Worm (Caenorhabditis elegans) whole organism, L4 larva: Measurements from ENCODE around the gene him-10.

ENCODE experiments used
- D1046.2 ChIP-seq: fragments of 200-800 bp; sonication (Bioruptor generic); IDR thresholded peaks from 2 replicates; pipeline ENCODE4 v1.3.6; 2022; ENCODE audit warnings: missing genetic modification characterization, missing compliant biosample characterization
- F49E8.2 ChIP-seq: sonication (generic microtip); optimal IDR thresholded peaks from 2 replicates; lab custom pipeline; 2016; ENCODE audit warnings: missing compliant biosample characterization, mild to moderate bottlenecking, missing genetic modification characterization, borderline replicate concordance
- T20F7.1 ChIP-seq: fragments of 200-800 bp; sonication (Bioruptor generic); optimal IDR thresholded peaks from 2 replicates; lab custom pipeline; 2018; ENCODE audit warnings: mild to moderate bottlenecking, missing genetic modification characterization, missing compliant biosample characterization
- Y105C5A.15 ChIP-seq: fragments of 200-800 bp; sonication (Bioruptor generic); IDR thresholded peaks from 2 replicates; pipeline ENCODE4 v1.3.6; 2022; ENCODE audit warnings: missing genetic modification characterization, missing compliant biosample characterization
- Y48G9A.11 ChIP-seq: fragments of 200-800 bp; sonication (Bioruptor generic); IDR thresholded peaks from 2 replicates; pipeline ENCODE4 v1.3.6; 2022; ENCODE audit warnings: missing genetic modification reagents, missing genetic modification characterization, missing compliant biosample characterization
- arid-1 ChIP-seq: fragments of 200-800 bp; sonication (Bioruptor generic); conservative IDR thresholded peaks from 2 replicates; pipeline ENCODE4 v1.3.6; 2022; ENCODE audit warnings: missing genetic modification reagents, missing genetic modification characterization, missing compliant biosample characterization
- ceh-82 ChIP-seq: sonication (generic microtip); optimal IDR thresholded peaks from 2 replicates; lab custom pipeline; 2017; ENCODE audit warnings: missing biosample characterization, missing genetic modification characterization
- ctbp-1 ChIP-seq: fragments of 200-800 bp; sonication (Bioruptor generic); IDR thresholded peaks from 2 replicates; pipeline ENCODE4 v1.3.6; 2022; ENCODE audit warnings: missing genetic modification reagents, missing genetic modification characterization, missing compliant biosample characterization
- daf-12 ChIP-seq: fragments of 150-350 bp; optimal IDR thresholded peaks from 2 replicates; lab custom pipeline; 2014; ENCODE audit warnings: missing biosample characterization, missing genetic modification reagents, missing genetic modification characterization
- daf-16 ChIP-seq, 3 experiments: sonication (generic microtip); optimal IDR thresholded peaks; 2 replicates each; lab custom pipeline; 2016 to 2017; ENCODE audit warnings: missing genetic modification characterization in 3 of 3, missing genetic modification reagents in 3 of 3, mild to moderate bottlenecking in 2 of 3, missing compliant biosample characterization in 2 of 3, missing biosample characterization in 1 of 3, moderate library complexity in 1 of 3
- daf-8 ChIP-seq: fragments of 200-800 bp; sonication (Bioruptor generic); IDR thresholded peaks from 2 replicates; pipeline ENCODE4 v1.3.6; 2022; ENCODE audit warnings: missing genetic modification characterization, missing compliant biosample characterization
- dmd-6 ChIP-seq: fragments of 200-800 bp; sonication (Bioruptor generic); IDR thresholded peaks from 2 replicates; pipeline ENCODE4 v1.3.6; 2022; ENCODE audit warnings: missing genetic modification reagents, missing genetic modification characterization, missing compliant biosample characterization
- dmd-9 ChIP-seq: fragments of 200-800 bp; sonication (Bioruptor generic); IDR thresholded peaks from 2 replicates; pipeline ENCODE4 v1.3.6; 2022; ENCODE audit warnings: missing genetic modification reagents, missing genetic modification characterization, missing compliant biosample characterization
- egl-27 ChIP-seq: sonication (generic microtip); optimal IDR thresholded peaks from 3 replicates; lab custom pipeline; 2017; ENCODE audit warnings: missing biosample characterization, missing genetic modification reagents, missing genetic modification characterization
- egl-43 ChIP-seq: fragments of 200-800 bp; sonication (Bioruptor generic); IDR thresholded peaks from 2 replicates; pipeline ENCODE4 v1.3.6; 2022; ENCODE audit warnings: missing genetic modification reagents, missing genetic modification characterization, missing compliant biosample characterization
- hlh-30 ChIP-seq: sonication (generic microtip); optimal IDR thresholded peaks from 2 replicates; lab custom pipeline; 2017; ENCODE audit warnings: antibody characterized with exemption, mild to moderate bottlenecking, missing genetic modification characterization, missing compliant biosample characterization; ENCODE audit not compliant: insufficient read depth
- hmg-1.1 ChIP-seq: fragments of 200-800 bp; sonication (Bioruptor generic); IDR thresholded peaks from 2 replicates; pipeline ENCODE4 v1.3.6; 2022; ENCODE audit warnings: missing genetic modification reagents, missing genetic modification characterization, missing compliant biosample characterization
- lin-13 ChIP-seq: fragments of 150-350 bp; optimal IDR thresholded peaks from 2 replicates; lab custom pipeline; 2014; ENCODE audit warnings: missing biosample characterization, missing genetic modification reagents, missing genetic modification characterization
- lin-15B ChIP-seq: fragments of 150-350 bp; sonication (generic microtip); optimal IDR thresholded peaks from 3 replicates; lab custom pipeline; 2014; ENCODE audit warnings: missing biosample characterization, missing genetic modification characterization
- lsy-2 ChIP-seq, 2 experiments: fragments of 150-350 bp in 1 of 2; sonication (generic microtip) in 1 of 2; optimal IDR thresholded peaks; 2 replicates each; lab custom pipeline; 2014 to 2017; ENCODE audit warnings: missing biosample characterization in 2 of 2, missing genetic modification characterization in 2 of 2
- madf-5 ChIP-seq, 2 experiments: fragments of 200-800 bp; sonication (Bioruptor generic); IDR thresholded peaks; 2 replicates each; pipeline ENCODE4 v1.3.6; 2022; ENCODE audit warnings: missing compliant biosample characterization in 2 of 2, missing genetic modification characterization in 2 of 2
- madf-9 ChIP-seq: fragments of 200-800 bp; sonication (Bioruptor generic); conservative IDR thresholded peaks from 2 replicates; pipeline ENCODE4 v1.3.6; 2022; ENCODE audit warnings: missing genetic modification reagents, missing genetic modification characterization, missing compliant biosample characterization
- mdt-29 ChIP-seq: fragments of 200-800 bp; sonication (Bioruptor generic); IDR thresholded peaks from 2 replicates; pipeline ENCODE4 v1.3.6; 2022; ENCODE audit warnings: missing genetic modification reagents, missing genetic modification characterization, missing compliant biosample characterization
- mes-2 ChIP-seq: sonication (generic microtip); optimal IDR thresholded peaks from 2 replicates; lab custom pipeline; 2016; ENCODE audit warnings: missing genotype, mild to moderate bottlenecking, missing genetic modification characterization, missing compliant biosample characterization; ENCODE audit not compliant: poor library complexity, severe bottlenecking
- mxl-2 ChIP-seq: fragments of 200-800 bp; sonication (Bioruptor generic); conservative IDR thresholded peaks from 2 replicates; pipeline ENCODE4 v1.3.6; 2022; ENCODE audit warnings: missing genetic modification reagents, missing genetic modification characterization, missing compliant biosample characterization
- mxl-3 ChIP-seq: fragments of 200-800 bp; sonication (Bioruptor generic); optimal IDR thresholded peaks from 2 replicates; lab custom pipeline; 2018; ENCODE audit warnings: mild to moderate bottlenecking, missing genetic modification characterization, missing compliant biosample characterization
- nhr-10 ChIP-seq: fragments of 150-350 bp; optimal IDR thresholded peaks from 2 replicates; lab custom pipeline; 2014; ENCODE audit warnings: missing biosample characterization, missing genetic modification characterization
- nhr-102 ChIP-seq: sonication (generic microtip); optimal IDR thresholded peaks from 2 replicates; lab custom pipeline; 2016; ENCODE audit warnings: mild to moderate bottlenecking, missing genetic modification characterization, moderate library complexity, missing compliant biosample characterization
- nhr-11 ChIP-seq: fragments of 150-350 bp; optimal IDR thresholded peaks from 2 replicates; lab custom pipeline; 2014; ENCODE audit warnings: missing biosample characterization, missing genetic modification characterization
- nhr-41 ChIP-seq: fragments of 200-800 bp; sonication (Bioruptor generic); IDR thresholded peaks from 2 replicates; pipeline ENCODE4 v1.3.6; 2022; ENCODE audit warnings: missing genetic modification reagents, missing genetic modification characterization, missing compliant biosample characterization
- nhr-77 ChIP-seq: fragments of 150-350 bp; optimal IDR thresholded peaks from 2 replicates; lab custom pipeline; 2014; ENCODE audit warnings: missing biosample characterization, missing genetic modification characterization
- php-3 ChIP-seq: fragments of 200-800 bp; sonication (Bioruptor generic); IDR thresholded peaks from 2 replicates; pipeline ENCODE4 v1.3.6; 2022; ENCODE audit warnings: missing genetic modification reagents, missing genetic modification characterization, missing compliant biosample characterization
- rbr-2 ChIP-seq: sonication (generic microtip); optimal IDR thresholded peaks from 2 replicates; lab custom pipeline; 2016; ENCODE audit warnings: missing genotype, missing genetic modification characterization, missing compliant biosample characterization
- sdz-12 ChIP-seq: fragments of 200-800 bp; sonication (Bioruptor generic); optimal IDR thresholded peaks from 2 replicates; lab custom pipeline; 2018; ENCODE audit warnings: mild to moderate bottlenecking, missing genetic modification characterization, missing compliant biosample characterization
- set-16 ChIP-seq: fragments of 200-800 bp; sonication (Bioruptor generic); IDR thresholded peaks from 2 replicates; pipeline ENCODE4 v1.3.6; 2022; ENCODE audit warnings: missing genetic modification reagents, missing genetic modification characterization, missing compliant biosample characterization
- skn-1 ChIP-seq: fragments of 150-350 bp; optimal IDR thresholded peaks from 2 replicates; lab custom pipeline; 2014; ENCODE audit warnings: missing biosample characterization, missing genetic modification characterization
- snpc-4 ChIP-seq: fragments of 150-350 bp; optimal IDR thresholded peaks from 2 replicates; lab custom pipeline; 2014; ENCODE audit warnings: missing biosample characterization, missing genetic modification characterization
- spr-3 ChIP-seq: fragments of 200-800 bp; sonication (Bioruptor generic); optimal IDR thresholded peaks from 2 replicates; lab custom pipeline; 2018; ENCODE audit warnings: mild to moderate bottlenecking, missing genetic modification characterization, missing compliant biosample characterization
- tag-97 ChIP-seq: fragments of 200-800 bp; sonication (Bioruptor generic); IDR thresholded peaks from 2 replicates; pipeline ENCODE4 v1.3.6; 2022; ENCODE audit warnings: missing genetic modification characterization, missing compliant biosample characterization
- unc-130 ChIP-seq: sonication (generic microtip); optimal IDR thresholded peaks from 2 replicates; lab custom pipeline; 2016; ENCODE audit warnings: missing genetic modification reagents, missing genetic modification characterization, missing compliant biosample characterization
- unc-62 ChIP-seq, 3 experiments: fragments of 150-350 bp in 1 of 3; sonication (generic microtip); optimal IDR thresholded peaks in 2 of 3; peaks in 1 of 3; 1 replicate in 1 of 3; 2 replicates in 2 of 3; lab custom pipeline; 2014 to 2017; ENCODE audit warnings: missing biosample characterization in 3 of 3, missing genetic modification characterization in 3 of 3, missing genetic modification reagents in 3 of 3, missing genotype in 1 of 3
- zag-1 ChIP-seq: fragments of 150-350 bp; optimal IDR thresholded peaks from 2 replicates; lab custom pipeline; 2014; ENCODE audit warnings: missing biosample characterization, missing genetic modification characterization
- zfp-2 ChIP-seq: sonication (generic microtip); optimal IDR thresholded peaks from 2 replicates; lab custom pipeline; 2016; ENCODE audit warnings: mild to moderate bottlenecking, missing genetic modification characterization, missing compliant biosample characterization
- zfp-3 ChIP-seq: fragments of 200-800 bp; sonication (Bioruptor generic); conservative IDR thresholded peaks from 2 replicates; pipeline ENCODE4 v1.3.6; 2022; ENCODE audit warnings: missing genetic modification reagents, missing genetic modification characterization, missing compliant biosample characterization
- zip-2 ChIP-seq: fragments of 150-350 bp; optimal IDR thresholded peaks from 2 replicates; lab custom pipeline; 2014; ENCODE audit warnings: missing biosample characterization, missing genetic modification characterization
- ztf-11 ChIP-seq: fragments of 150-350 bp; optimal IDR thresholded peaks from 2 replicates; lab custom pipeline; 2014; ENCODE audit warnings: missing biosample characterization, missing genetic modification characterization

Gene him-10

DNA sequence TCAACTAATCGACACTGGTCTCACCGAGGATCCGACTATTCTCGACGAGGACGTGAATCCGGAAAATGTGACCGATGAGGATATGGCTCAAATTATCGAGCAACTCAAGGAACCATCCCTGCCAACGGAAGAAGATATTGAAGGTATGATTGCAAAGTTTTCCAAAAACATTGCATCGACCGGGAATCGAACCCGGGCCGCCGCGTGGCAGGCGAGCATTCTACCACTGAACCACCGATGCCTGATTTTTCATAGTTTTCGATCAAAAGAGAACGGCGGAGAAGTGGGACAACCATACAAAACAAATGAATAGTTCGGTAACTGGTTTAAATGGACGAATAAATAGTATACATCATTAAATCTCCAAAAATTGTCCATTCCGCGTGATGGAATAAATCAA, 41.2 kb upstream of the him-10 start (continued):
- TF ChIP-seq lin-13 (GFP tag; lab: Kevin White, UChicago) (no peak), mxl-3 (GFP tag; lab: Kevin White, UChicago) (peak; percentile 50), ctbp-1 (GFP tag; lab: Robert Waterston, UW) (peak; percentile 73), arid-1 (GFP tag; lab: Robert Waterston, UW) (peak; percentile 10; the same call in 1 of the 2 replicates), egl-43 (GFP tag; lab: Robert Waterston, UW) (peak; percentile 88), dmd-9 (GFP tag; lab: Robert Waterston, UW) (0 out of 2 replicates have a peak, but pooled peaks have one; percentile 14)

DNA sequence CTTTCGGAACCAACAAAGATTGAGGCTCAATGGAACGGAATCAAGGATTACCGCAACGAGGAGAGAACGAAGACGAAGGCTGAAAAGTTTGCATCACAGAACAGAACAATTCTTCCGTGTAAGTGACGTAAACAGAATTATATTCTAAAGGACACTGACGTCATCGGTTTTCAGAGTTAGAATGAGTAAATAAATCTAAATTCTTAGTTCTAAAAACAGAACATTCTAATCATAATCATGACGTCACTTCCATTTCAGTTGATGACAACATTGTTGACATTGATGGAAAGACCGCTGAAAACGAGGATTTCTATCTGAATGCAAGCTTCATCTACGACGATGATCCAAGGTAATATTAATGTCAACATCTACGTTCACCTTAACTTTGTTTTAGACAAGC, 39.1 kb upstream of the him-10 start:
- TF ChIP-seq egl-27 = no peak
- no peak for TF ChIP-seq lin-13 (GFP tag; lab: Kevin White, UChicago)
- TF ChIP-seq nhr-77 (tag; lab: Kevin White, UChicago) = no peak
- no peak for TF ChIP-seq mes-2
- TF ChIP-seq daf-16 (GFP tag; optimal IDR thresholded peaks at IDR 0.05; lab: Kevin White, UChicago) = no peak
- TF ChIP-seq daf-16 (tag; optimal IDR thresholded peaks at IDR 0.05; lab: Kevin White, UChicago) = no peak
- no peak for TF ChIP-seq spr-3 (GFP tag; lab: Kevin White, UChicago)
- no peak for TF ChIP-seq mxl-2 (GFP tag; lab: Robert Waterston, UW)

ce11 chrIII:5769726-5770235, 33.3 kb upstream of the him-10 start, which contains the start of gene cutl-23:
cutl-23 (plus strand) TSS chrIII:5770185.
- TF ChIP-seq zfp-2 (tag; lab: Kevin White, UChicago) (no peak), php-3 (GFP tag; lab: Robert Waterston, UW) (no peak), snpc-4 (tag; lab: Kevin White, UChicago) (no peak), lsy-2 (tag; optimal IDR thresholded peaks at IDR 0.05; lab: Kevin White, UChicago) (no peak), F49E8.2 (no peak), set-16 (no peak), rbr-2 (peak; percentile 50), unc-130 (GFP tag; lab: Kevin White, UChicago) (peak; percentile 51), lin-15B (tag; lab: Kevin White, UChicago) (no peak), Y48G9A.11 (GFP tag; lab: Robert Waterston, UW) (peak; percentile 77), daf-8 (GFP tag; lab: Robert Waterston, UW) (no peak), Y105C5A.15 (GFP tag; lab: Robert Waterston, UW) (0 out of 2 replicates have a peak, but pooled peaks have one; percentile 54), nhr-41 (GFP tag; lab: Robert Waterston, UW) (no peak), nhr-102 (tag; lab: Kevin White, UChicago) (no peak), hmg-1.1 (peak; percentile 49; the same call in 1 of the 2 replicates), tag-97 (no peak), hlh-30 (tag; lab: Kevin White, UChicago) (no peak), nhr-10 (tag; lab: Kevin White, UChicago) (no peak), zip-2 (tag; lab: Kevin White, UChicago) (no peak), ceh-82 (tag; lab: Kevin White, UChicago) (no peak), dmd-6 (peak; percentile 24; the same call in 1 of the 2 replicates), nhr-11 (tag; lab: Kevin White, UChicago) (no peak), madf-5 (GFP tag; IDR thresholded peaks at IDR 0.05; lab: Robert Waterston, UW) (peak in 1 of 2 experiments; percentile 60; a peak in 1 of 4 replicates), daf-16 (GFP tag; optimal IDR thresholded peaks at IDR 0.05; lab: Kevin White, UChicago) (peak in 1 of 2 experiments; percentile 34), daf-16 (tag; optimal IDR thresholded peaks at IDR 0.05; lab: Kevin White, UChicago) (no peak), skn-1 (no peak), ztf-11 (no peak), madf-9 (peak; percentile 68), sdz-12 (GFP tag; lab: Kevin White, UChicago) (no peak), unc-62 (GFP tag; optimal IDR thresholded peaks at IDR 0.05 in 1 of 2; lab: Kevin White, UChicago) (no peak), unc-62 (tag; optimal IDR thresholded peaks at IDR 0.05; lab: Kevin White, UChicago) (no peak), mdt-29 (GFP tag; lab: Robert Waterston, UW) (no peak), ctbp-1 (GFP tag; lab: Robert Waterston, UW) (peak; percentile 72), zag-1 (tag; lab: Kevin White, UChicago) (no peak), D1046.2 (peak; percentile 71; the same call in 1 of the 2 replicates), zfp-3 (GFP tag; lab: Robert Waterston, UW) (no peak), daf-12 (tag; lab: Kevin White, UChicago) (no peak), T20F7.1 (GFP tag; lab: Kevin White, UChicago) (no peak)
